Fruit fly (Drosophila melanogaster) whole organism, embryonic: ENCODE results near the gene His3.3A.

ENCODE experiments used
- B-H1 ChIP-seq: fragments of 200-800 bp; sonication (Bioruptor generic); IDR thresholded peaks from 3 replicates; pipeline ENCODE4 v1.3.6; 2022; ENCODE audit warnings: missing biosample characterization, missing genetic modification characterization
- BtbVII ChIP-seq: fragments of 200-800 bp; sonication (Bioruptor generic); optimal IDR thresholded peaks from 3 replicates; lab custom pipeline; 2017; ENCODE audit warnings: missing biosample characterization, mild to moderate bottlenecking, missing genetic modification characterization
- CG10462 ChIP-seq: fragments of 200-800 bp; sonication (Bioruptor generic); optimal IDR thresholded peaks from 2 replicates; lab custom pipeline; 2016; ENCODE audit warnings: missing biosample characterization, missing genetic modification characterization
- CG12391 ChIP-seq: fragments of 200-800 bp; sonication (Bioruptor generic); optimal IDR thresholded peaks from 3 replicates; lab custom pipeline; 2018; ENCODE audit warnings: missing biosample characterization, mild to moderate bottlenecking, missing genetic modification characterization, moderate library complexity
- CG12744 ChIP-seq: fragments of 200-800 bp; sonication (Bioruptor generic); optimal IDR thresholded peaks from 2 replicates; lab custom pipeline; 2016; ENCODE audit warnings: missing biosample characterization, missing genetic modification characterization
- CG12769 ChIP-seq: fragments of 200-800 bp; sonication (Bioruptor generic); optimal IDR thresholded peaks from 2 replicates; lab custom pipeline; 2019; ENCODE audit warnings: missing biosample characterization, mild to moderate bottlenecking, missing genetic modification characterization, moderate library complexity
- CG1602 ChIP-seq: fragments of 200-800 bp; sonication (Bioruptor generic); optimal IDR thresholded peaks from 3 replicates; lab custom pipeline; 2016; ENCODE audit warnings: missing biosample characterization, missing genetic modification characterization
- CG16863 ChIP-seq: fragments of 200-800 bp; sonication (Bioruptor generic); optimal IDR thresholded peaks from 3 replicates; lab custom pipeline; 2016; ENCODE audit warnings: missing biosample characterization, missing genetic modification characterization
- CG17612 ChIP-seq: fragments of 200-800 bp; sonication (Bioruptor generic); IDR thresholded peaks from 2 replicates; pipeline ENCODE4 v1.3.6; 2022; ENCODE audit warnings: missing biosample characterization, missing genetic modification characterization
- CG17912 ChIP-seq: fragments of 200-800 bp; sonication (Bioruptor generic); optimal IDR thresholded peaks from 2 replicates; lab custom pipeline; 2018; ENCODE audit warnings: missing biosample characterization, mild to moderate bottlenecking, missing genetic modification characterization
- CG2116 ChIP-seq: fragments of 200-800 bp; sonication (Bioruptor generic); optimal IDR thresholded peaks from 3 replicates; lab custom pipeline; 2018; ENCODE audit warnings: missing biosample characterization, mild to moderate bottlenecking, missing genetic modification characterization
- CG2202 ChIP-seq: fragments of 200-800 bp; sonication (Bioruptor generic); optimal IDR thresholded peaks from 2 replicates; lab custom pipeline; 2018; ENCODE audit warnings: missing biosample characterization, mild to moderate bottlenecking, missing genetic modification characterization
- CG4424 ChIP-seq: fragments of 200-800 bp; sonication (Bioruptor generic); optimal IDR thresholded peaks from 3 replicates; lab custom pipeline; 2016; ENCODE audit warnings: missing biosample characterization, missing genetic modification characterization
- CG6813 ChIP-seq: fragments of 200-800 bp; sonication (Bioruptor generic); optimal IDR thresholded peaks from 2 replicates; lab custom pipeline; 2017; ENCODE audit warnings: missing biosample characterization, missing genetic modification characterization, mild to moderate bottlenecking, moderate library complexity, missing genetic modification reagents
- CG7963 ChIP-seq: fragments of 200-800 bp; sonication (Bioruptor generic); IDR thresholded peaks from 3 replicates; pipeline ENCODE4 v1.3.6; 2022; ENCODE audit warnings: missing biosample characterization, missing genetic modification characterization; ENCODE audit not compliant: partially characterized antibody
- CG9817 ChIP-seq: fragments of 200-800 bp; sonication (Bioruptor generic); optimal IDR thresholded peaks from 2 replicates; lab custom pipeline; 2018; ENCODE audit warnings: missing biosample characterization, mild to moderate bottlenecking, missing genetic modification characterization, moderate library complexity
- Camta ChIP-seq: fragments of 200-800 bp; sonication (Bioruptor generic); optimal IDR thresholded peaks from 2 replicates; lab custom pipeline; 2016; ENCODE audit warnings: missing biosample characterization, missing genetic modification characterization
- CoRest ChIP-seq: fragments of 200-800 bp; sonication (Bioruptor generic); optimal IDR thresholded peaks from 3 replicates; lab custom pipeline; 2018; ENCODE audit warnings: missing biosample characterization, mild to moderate bottlenecking, missing genetic modification characterization, moderate library complexity
- Dbx ChIP-seq: fragments of 200-800 bp; sonication (Bioruptor generic); IDR thresholded peaks from 3 replicates; pipeline ENCODE4 v1.3.6; 2022; ENCODE audit warnings: missing biosample characterization, missing genetic modification characterization
- Dip2 ChIP-seq: fragments of 200-800 bp; sonication (Bioruptor generic); IDR thresholded peaks from 2 replicates; pipeline ENCODE4 v1.3.6; 2022; ENCODE audit warnings: missing biosample characterization, missing genetic modification characterization
- Dp ChIP-seq: fragments of 200-800 bp; sonication (Bioruptor generic); optimal IDR thresholded peaks from 2 replicates; lab custom pipeline; 2018; ENCODE audit warnings: missing biosample characterization, mild to moderate bottlenecking, missing genetic modification characterization, moderate library complexity
- GATAe ChIP-seq: fragments of 200-800 bp; sonication (Bioruptor generic); conservative IDR thresholded peaks from 2 replicates; pipeline ENCODE4 v1.3.6; 2022; ENCODE audit warnings: missing biosample characterization, missing genetic modification characterization
- H2.0 ChIP-seq: fragments of 200-800 bp; sonication (Bioruptor generic); IDR thresholded peaks from 2 replicates; pipeline ENCODE4 v1.3.6; 2022; ENCODE audit warnings: missing biosample characterization, missing genetic modification characterization
- HLHmδ ChIP-seq: fragments of 200-800 bp; sonication (Bioruptor generic); optimal IDR thresholded peaks from 2 replicates; lab custom pipeline; 2018; ENCODE audit warnings: missing biosample characterization, mild to moderate bottlenecking, missing genetic modification characterization, moderate library complexity
- Jarid2 ChIP-seq: fragments of 200-800 bp; sonication (Bioruptor generic); optimal IDR thresholded peaks from 3 replicates; lab custom pipeline; 2017; ENCODE audit warnings: mild to moderate bottlenecking, missing biosample characterization, missing genetic modification reagents, missing genetic modification characterization
- Kr ChIP-seq: fragments of 200-800 bp; sonication (Bioruptor generic); optimal IDR thresholded peaks from 2 replicates; lab custom pipeline; 2017; ENCODE audit warnings: missing biosample characterization, mild to moderate bottlenecking, missing genetic modification characterization
- Lim3 ChIP-seq: fragments of 200-800 bp; sonication (Bioruptor generic); IDR thresholded peaks from 2 replicates; pipeline ENCODE4 v1.3.6; 2022; ENCODE audit warnings: missing biosample characterization, missing genetic modification characterization
- MTF-1 ChIP-seq: fragments of 200-800 bp; sonication (Bioruptor generic); optimal IDR thresholded peaks from 2 replicates; lab custom pipeline; 2018; ENCODE audit warnings: missing biosample characterization, mild to moderate bottlenecking, missing genetic modification characterization, borderline replicate concordance
- Oaz ChIP-seq: fragments of 200-800 bp; sonication (Bioruptor generic); IDR thresholded peaks from 2 replicates; pipeline ENCODE4 v1.3.6; 2022; ENCODE audit warnings: missing biosample characterization, missing genetic modification characterization
- Pdp1 ChIP-seq, 2 experiments: fragments of 200-800 bp; sonication (Bioruptor generic); optimal IDR thresholded peaks; 3 replicates each; lab custom pipeline; 2016; ENCODE audit warnings: missing biosample characterization in 2 of 2, missing genetic modification characterization in 2 of 2, mild to moderate bottlenecking in 1 of 2, moderate library complexity in 1 of 2
- Six4 ChIP-seq: fragments of 200-800 bp; sonication (Bioruptor generic); optimal IDR thresholded peaks from 2 replicates; lab custom pipeline; 2016; ENCODE audit warnings: missing biosample characterization, missing genetic modification characterization
- Spps ChIP-seq: fragments of 200-800 bp; sonication (Bioruptor generic); optimal IDR thresholded peaks from 2 replicates; lab custom pipeline; 2018; ENCODE audit warnings: missing biosample characterization, mild to moderate bottlenecking, missing genetic modification characterization
- Taf1 ChIP-seq: fragments of 200-800 bp; sonication (Bioruptor generic); IDR thresholded peaks from 2 replicates; pipeline ENCODE4 v1.3.6; 2022; ENCODE audit warnings: missing biosample characterization, missing genetic modification characterization
- Tbp ChIP-seq: fragments of >200 bp; optimal IDR thresholded peaks from 2 replicates; lab custom pipeline; 2018; ENCODE audit warnings: missing biosample characterization, missing genetic modification characterization
- ap ChIP-seq: fragments of 200-800 bp; sonication (Bioruptor generic); IDR thresholded peaks from 2 replicates; pipeline ENCODE4 v1.3.6; 2022; ENCODE audit warnings: missing biosample characterization, missing genetic modification characterization
- az2 ChIP-seq: fragments of 200-800 bp; sonication (Bioruptor generic); optimal IDR thresholded peaks from 3 replicates; lab custom pipeline; 2016; ENCODE audit warnings: missing biosample characterization, missing genetic modification characterization
- cato ChIP-seq: fragments of 200-800 bp; sonication (Bioruptor generic); optimal IDR thresholded peaks from 2 replicates; lab custom pipeline; 2016; ENCODE audit warnings: missing biosample characterization, missing genetic modification characterization, borderline replicate concordance
- dm ChIP-seq: fragments of 200-800 bp; sonication (Bioruptor generic); optimal IDR thresholded peaks from 3 replicates; lab custom pipeline; 2016; ENCODE audit warnings: missing biosample characterization, missing genetic modification characterization
- fd102C ChIP-seq: fragments of 200-800 bp; sonication (Bioruptor generic); optimal IDR thresholded peaks from 2 replicates; lab custom pipeline; 2018; ENCODE audit warnings: missing biosample characterization, mild to moderate bottlenecking, missing genetic modification characterization, moderate library complexity
- fu2 ChIP-seq: fragments of 200-800 bp; sonication (Bioruptor generic); optimal IDR thresholded peaks from 2 replicates; lab custom pipeline; 2016; ENCODE audit warnings: missing biosample characterization, missing genetic modification characterization
- gcm2 ChIP-seq: fragments of 200-800 bp; sonication (Bioruptor generic); optimal IDR thresholded peaks from 2 replicates; lab custom pipeline; 2016; ENCODE audit warnings: missing biosample characterization, missing genetic modification characterization
- hth ChIP-seq: fragments of >200 bp; optimal IDR thresholded peaks from 2 replicates; lab custom pipeline; 2017; ENCODE audit warnings: inconsistent platforms
- inv ChIP-seq: fragments of 200-800 bp; sonication (Bioruptor generic); IDR thresholded peaks from 2 replicates; pipeline ENCODE4 v1.3.6; 2022; ENCODE audit warnings: missing biosample characterization, missing genetic modification characterization; ENCODE audit not compliant: partially characterized antibody
- kay ChIP-seq: fragments of 200-800 bp; sonication (Bioruptor generic); optimal IDR thresholded peaks from 2 replicates; lab custom pipeline; 2016; ENCODE audit warnings: missing biosample characterization, missing genetic modification characterization
- klu ChIP-seq: fragments of 200-800 bp; sonication (Bioruptor generic); IDR thresholded peaks from 2 replicates; pipeline ENCODE4 v1.3.6; 2022; ENCODE audit warnings: missing biosample characterization, missing genetic modification characterization
- knrl ChIP-seq: fragments of 200-800 bp; sonication (Bioruptor generic); IDR thresholded peaks from 3 replicates; pipeline ENCODE4 v1.3.6; 2022; ENCODE audit warnings: missing biosample characterization, missing genetic modification characterization; ENCODE audit not compliant: partially characterized antibody
- ro ChIP-seq: fragments of 200-800 bp; sonication (Bioruptor generic); IDR thresholded peaks from 2 replicates; pipeline ENCODE4 v1.3.6; 2022; ENCODE audit warnings: missing biosample characterization, missing genetic modification characterization
- schlank ChIP-seq: fragments of 200-800 bp; sonication (Bioruptor generic); optimal IDR thresholded peaks from 2 replicates; lab custom pipeline; 2018; ENCODE audit warnings: missing biosample characterization, mild to moderate bottlenecking, missing genetic modification characterization
- tio ChIP-seq: fragments of 200-800 bp; sonication (Bioruptor generic); optimal IDR thresholded peaks from 2 replicates; lab custom pipeline; 2017; ENCODE audit warnings: missing biosample characterization, missing genetic modification characterization, inconsistent platforms
- usp ChIP-seq: fragments of >200 bp; optimal IDR thresholded peaks from 2 replicates; lab custom pipeline; 2017; ENCODE audit warnings: missing biosample characterization, missing genetic modification characterization

Gene His3.3A

dm6 chr2L:5044892-5045619 lies 9.8 kb upstream of the His3.3A start (continued):
- no peak for TF ChIP-seq CG9817 (tag; lab: Kevin White, UChicago)
- TF ChIP-seq CG2116 (GFP tag; lab: Kevin White, UChicago), result peak; percentile 15
- no peak for TF ChIP-seq Kr (GFP tag; lab: Kevin White, UChicago)
- no peak for TF ChIP-seq CG7963 (GFP tag; lab: Robert Waterston, UW)
- no peak for TF ChIP-seq fu2
- no peak for TF ChIP-seq CG2202 (tag; lab: Kevin White, UChicago)
- TF ChIP-seq knrl, result no peak; the same call in 2 of the 3 replicates
- no peak for TF ChIP-seq fd102C (GFP tag; lab: Kevin White, UChicago)
- no peak for TF ChIP-seq schlank (tag; lab: Kevin White, UChicago)
- no peak for TF ChIP-seq Dbx
- TF ChIP-seq CG12769 (tag; lab: Kevin White, UChicago), result peak; percentile 6
- TF ChIP-seq CG4424 (GFP tag; lab: Kevin White, UChicago), result peak; percentile 63
- TF ChIP-seq Six4 (GFP tag; lab: Kevin White, UChicago), result no peak
- no peak for TF ChIP-seq kay (GFP tag; lab: Kevin White, UChicago)
- 0 out of 3 replicates have a peak, but pooled peaks have one; percentile 10 for TF ChIP-seq B-H1
- no peak for TF ChIP-seq usp (GFP tag; lab: Kevin White, UChicago)
- peak; percentile 20 to 33 for TF ChIP-seq Pdp1 (GFP tag; optimal IDR thresholded peaks at IDR 0.05; lab: Kevin White, UChicago)
- no peak for TF ChIP-seq inv
- no peak for TF ChIP-seq ap
- peak; percentile 51 for TF ChIP-seq CG6813 (GFP tag; lab: Kevin White, UChicago)
- no peak for TF ChIP-seq HLHmδ (GFP tag; lab: Kevin White, UChicago)
- peak; percentile 48 for TF ChIP-seq az2 (GFP tag; lab: Kevin White, UChicago)
- peak; percentile 29 for TF ChIP-seq CG1602 (GFP tag; lab: Kevin White, UChicago)
- TF ChIP-seq hth (lab: Kevin White, UChicago), result no peak
- peak; percentile 61 for TF ChIP-seq CG12391 (tag; lab: Kevin White, UChicago)
- no peak for TF ChIP-seq klu
- TF ChIP-seq CG16863, result peak; percentile 52
- TF ChIP-seq Taf1 (GFP tag; lab: Robert Waterston, UW), result no peak
- no peak for TF ChIP-seq GATAe (GFP tag; lab: Robert Waterston, UW)
- peak; percentile 5 for TF ChIP-seq MTF-1 (GFP tag; lab: Kevin White, UChicago)
- peak; percentile 46 for TF ChIP-seq BtbVII
- TF ChIP-seq gcm2 (GFP tag; lab: Kevin White, UChicago), result no peak
- TF ChIP-seq CoRest (tag; lab: Kevin White, UChicago), result peak; percentile 49
- TF ChIP-seq ro (GFP tag; lab: Robert Waterston, UW), result no peak; the same call in 1 of the 2 replicates
- TF ChIP-seq CG17912, result no peak
- peak; percentile 29 for TF ChIP-seq Jarid2 (GFP tag; lab: Kevin White, UChicago)
- no peak for TF ChIP-seq cato (GFP tag; lab: Kevin White, UChicago)
- TF ChIP-seq CG17612, result no peak
- no peak for TF ChIP-seq Spps (tag; lab: Kevin White, UChicago)
- no peak for TF ChIP-seq CG10462
- peak; percentile 44 for TF ChIP-seq H2.0 (GFP tag; lab: Robert Waterston, UW)
- TF ChIP-seq Camta (GFP tag; lab: Kevin White, UChicago), result peak; percentile 35
- TF ChIP-seq Dip2 (GFP tag; lab: Robert Waterston, UW), result no peak
- no peak for TF ChIP-seq Dp (GFP tag; lab: Kevin White, UChicago)
- no peak for TF ChIP-seq dm
- no peak for TF ChIP-seq CG12744
- TF ChIP-seq Oaz (GFP tag; lab: Robert Waterston, UW), result no peak
- no peak for TF ChIP-seq Lim3
- TF ChIP-seq tio (GFP tag; lab: Kevin White, UChicago), result peak; percentile 24
- no peak for TF ChIP-seq Tbp (GFP tag; lab: Kevin White, UChicago)
